Worm (Caenorhabditis elegans) whole organism, midembryonic: ENCODE data around the gene msp-81.

ENCODE experiments used
- ref-1 ChIP-seq: fragments of 200-800 bp; sonication (Bioruptor generic); conservative IDR thresholded peaks from 2 replicates; pipeline ENCODE4 v1.3.6; 2022; ENCODE audit warnings: missing genetic modification reagents, missing genetic modification characterization, missing compliant biosample characterization
- tab-1 ChIP-seq: fragments of 200-800 bp; sonication (Bioruptor generic); IDR thresholded peaks from 2 replicates; pipeline ENCODE4 v1.3.6; 2022; ENCODE audit warnings: missing genetic modification characterization, missing compliant biosample characterization
- ztf-29 ChIP-seq: fragments of 200-800 bp; sonication (Bioruptor generic); IDR thresholded peaks from 2 replicates; pipeline ENCODE4 v1.3.6; 2022; ENCODE audit warnings: missing genetic modification reagents, missing genetic modification characterization, missing compliant biosample characterization

- TF ChIP-seq tab-1 (GFP tag; lab: Robert Waterston, UW) (no peak), ztf-29 (GFP tag; lab: Robert Waterston, UW) (no peak), ref-1 (GFP tag; lab: Robert Waterston, UW) (no peak)
Observed at ce11 chrIV:9861921-9862320, 25.7 kb upstream of the msp-81 start, which contains the start of gene K07F5.14.
